Fruit fly (Drosophila melanogaster): ENCODE results near the gene scro.

scro gene

DNA sequence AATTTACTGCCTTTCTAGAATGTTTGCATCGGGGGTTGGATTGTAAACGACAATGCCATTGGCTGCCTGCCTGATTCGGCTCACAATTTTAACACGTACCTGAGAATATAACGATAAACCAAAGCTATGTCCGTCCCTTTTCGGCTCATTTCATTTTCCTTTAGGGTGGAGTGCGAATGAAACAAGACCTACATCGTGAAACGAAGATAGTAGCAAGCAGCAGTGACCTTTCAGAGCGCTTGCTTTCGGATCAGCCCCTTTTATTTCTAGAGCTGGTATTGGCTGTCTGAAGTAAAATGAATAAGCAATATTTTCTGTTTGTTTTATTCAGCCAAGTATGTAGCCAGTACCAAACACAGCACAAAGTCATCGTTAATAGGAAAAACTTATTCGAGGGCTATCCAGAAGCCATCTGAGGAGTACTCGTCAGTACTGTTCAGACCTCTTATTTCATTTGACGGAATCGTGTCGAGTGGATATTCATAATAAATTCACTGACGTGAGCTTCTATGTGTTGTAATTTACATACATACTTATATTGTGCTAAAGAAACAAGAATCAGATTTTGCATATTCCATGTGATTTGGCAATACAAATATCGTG lies at the start of gene scro:
TSS of gene scro (plus strand) at position 429 of the 603 bp plus-strand sequence.
- TF ChIP-seq CG7101 (tag; optimal IDR thresholded peaks at IDR 0.05) (no peak), CG14711 (tag; optimal IDR thresholded peaks at IDR 0.05) (no peak), cnc (optimal IDR thresholded peaks at IDR 0.05) (no peak), Mnt (GFP tag; optimal IDR thresholded peaks at IDR 0.05) (no peak), Hr96 (GFP tag; optimal IDR thresholded peaks at IDR 0.05) (no peak), cic (GFP tag; optimal IDR thresholded peaks at IDR 0.05) (no peak)

DNA sequence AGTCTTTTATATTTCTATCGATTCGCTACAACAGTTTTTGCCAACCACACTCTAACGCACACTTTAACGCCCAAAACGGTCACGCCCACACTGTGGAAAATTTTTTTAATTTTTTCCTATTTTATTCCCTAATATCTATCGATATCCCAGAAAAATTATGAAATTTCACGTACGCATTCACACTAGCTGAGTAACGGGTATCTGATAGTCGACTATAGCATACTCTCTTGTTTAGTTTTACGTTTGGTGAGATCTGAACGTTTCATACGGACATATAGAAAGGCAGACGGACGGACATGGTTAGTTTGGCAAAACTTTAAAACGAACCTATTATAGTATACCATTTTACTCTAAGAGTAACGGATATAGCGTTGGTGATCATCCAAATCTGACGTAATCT lies 1.8 kb upstream of the scro start:
- TF ChIP-seq cnc (optimal IDR thresholded peaks at IDR 0.05) (no peak), Mnt (GFP tag; optimal IDR thresholded peaks at IDR 0.05) (no peak), Clk (GFP tag; optimal IDR thresholded peaks at IDR 0.05) (no peak), CG12768 (GFP tag; optimal IDR thresholded peaks at IDR 0.05) (no peak), Hr96 (GFP tag; optimal IDR thresholded peaks at IDR 0.05) (no peak)
